Fruit fly (Drosophila melanogaster) whole organism: ENCODE data around the gene CG42814.

ENCODE experiments used
- CG8478 ChIP-seq: fragments of >200 bp; optimal IDR thresholded peaks from 2 replicates; lab custom pipeline; 2018; ENCODE audit warnings: inconsistent platforms
- Dll ChIP-seq: fragments of >200 bp; optimal IDR thresholded peaks from 2 replicates; lab custom pipeline; 2017
- EcR ChIP-seq, 2 experiments: fragments of >200 bp; optimal IDR thresholded peaks; 2 replicates each; lab custom pipeline; 2017; ENCODE audit warnings: missing biosample characterization in 2 of 2, missing genetic modification characterization in 2 of 2, missing genetic modification reagents in 2 of 2
- pan ChIP-seq: fragments of >200 bp; optimal IDR thresholded peaks from 2 replicates; lab custom pipeline; 2017
- psq ChIP-seq: fragments of >200 bp; optimal IDR thresholded peaks from 2 replicates; lab custom pipeline; 2017
- usp ChIP-seq: fragments of >200 bp; optimal IDR thresholded peaks from 2 replicates; lab custom pipeline; 2017; ENCODE audit warnings: missing biosample characterization, missing genetic modification characterization, mixed read lengths

Gene CG42814

dm6 chr3R:27229368-27229767 is at the start of gene CG42814:
CG42814 (minus strand) TSS chr3R:27229468.
- TF ChIP-seq EcR (GFP tag; optimal IDR thresholded peaks at IDR 0.05; lab: Kevin White, UChicago) (no peak), CG8478 (lab: Kevin White, UChicago) (no peak), Dll (lab: Kevin White, UChicago) (no peak), usp (GFP tag; lab: Kevin White, UChicago) (no peak), psq (no peak)

DNA sequence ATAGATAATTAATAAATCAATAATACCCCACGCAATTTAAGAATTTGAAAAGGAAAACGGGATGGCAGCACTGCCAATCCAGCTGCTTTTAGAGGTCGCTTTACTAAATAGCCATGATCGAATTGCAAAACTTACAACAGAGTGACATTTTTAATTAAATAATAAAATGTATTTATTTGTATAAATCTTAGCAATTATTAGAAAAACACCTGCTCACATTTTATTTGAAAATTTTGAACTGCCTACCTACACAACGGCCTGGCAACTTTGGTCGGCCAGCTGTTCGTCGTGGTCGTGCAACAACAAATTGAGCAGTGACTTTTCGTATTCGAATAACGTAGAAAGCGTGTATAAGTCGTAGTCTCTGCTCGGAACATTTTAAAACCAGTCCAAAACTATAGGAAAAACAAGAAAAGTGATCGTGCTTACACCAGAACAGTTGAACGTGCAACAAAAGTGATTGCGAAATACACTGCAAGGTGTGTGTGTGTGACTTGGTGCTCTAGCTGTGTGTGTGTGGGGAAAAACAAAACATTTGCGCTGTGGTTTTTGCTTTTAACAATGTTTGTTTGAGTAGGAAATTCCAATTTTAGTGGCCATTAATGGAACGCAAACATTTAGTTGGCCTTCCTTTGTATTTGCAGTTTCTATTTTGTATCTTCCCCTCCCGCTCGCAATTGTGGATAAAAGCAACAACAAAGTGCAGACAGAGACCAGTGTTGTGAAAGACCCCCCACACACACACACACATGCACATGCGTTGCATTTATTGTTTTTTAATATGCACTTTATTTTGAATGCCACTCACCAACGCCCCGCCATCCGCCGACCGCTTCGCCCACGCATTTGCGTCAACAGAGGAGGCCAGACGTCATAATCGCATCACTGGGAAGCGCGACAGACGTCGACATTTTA is 45.5 kb upstream of the CG42814 start, which contains the start of gene CG5938:
Gene CG5938 (plus strand): TSS at position 262 of the 915 bp plus-strand sequence.
- no peak for TF ChIP-seq EcR (GFP tag; optimal IDR thresholded peaks at IDR 0.05; lab: Kevin White, UChicago)
- no peak for TF ChIP-seq pan
- TF ChIP-seq usp (GFP tag; lab: Kevin White, UChicago), result no peak
- no peak for TF ChIP-seq psq
- no peak for TF ChIP-seq CG8478 (lab: Kevin White, UChicago)
- no peak for TF ChIP-seq Dll (lab: Kevin White, UChicago)

DNA sequence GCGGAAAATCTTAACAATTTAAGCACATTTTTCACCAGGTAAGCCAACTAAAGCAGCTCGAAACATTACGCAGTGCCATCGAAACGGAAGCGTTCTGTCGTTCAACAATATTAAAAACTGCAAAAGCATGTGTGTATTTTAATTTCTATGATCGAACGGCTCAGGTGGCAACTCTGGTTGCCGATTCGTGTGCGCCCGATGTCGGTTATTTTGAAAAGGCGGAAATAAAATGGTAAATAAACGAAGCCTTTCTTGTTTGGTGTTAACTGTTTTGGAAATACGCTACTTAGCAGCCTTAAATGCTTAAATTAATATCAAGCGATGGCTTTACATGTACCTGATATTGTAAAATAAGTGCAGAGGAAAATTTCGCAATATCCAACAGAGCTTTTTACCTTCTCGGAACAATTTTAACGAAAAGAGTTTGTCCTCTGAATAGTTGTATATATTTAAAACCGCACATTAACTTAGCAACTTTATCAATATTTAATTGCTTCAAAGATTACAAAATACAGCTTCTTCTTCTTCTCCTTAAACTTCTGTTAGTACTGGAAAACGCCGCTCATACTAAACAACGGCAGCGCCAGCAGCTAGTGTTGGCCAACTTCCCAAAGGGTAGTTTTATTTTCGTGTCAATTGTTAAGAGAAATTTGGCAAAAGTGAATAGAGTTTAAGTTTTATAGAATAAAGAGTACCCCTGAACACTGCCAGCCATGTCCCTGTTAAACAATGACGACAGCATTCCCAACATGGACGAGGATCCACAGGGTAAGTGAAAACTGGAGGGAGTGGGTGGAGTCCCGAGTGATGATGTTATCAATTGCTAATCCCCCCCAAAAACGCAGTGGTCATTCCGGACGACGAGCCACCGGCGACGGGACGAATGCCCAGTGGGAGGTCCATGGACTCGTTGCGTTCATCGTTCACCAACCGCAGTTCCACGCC is 44.1 kb upstream of the CG42814 start, which contains the start of gene CG5934:
Gene CG5934 (plus strand): TSS at position 588 of the 945 bp plus-strand sequence.
- TF ChIP-seq CG8478 (lab: Kevin White, UChicago) (no peak), usp (GFP tag; lab: Kevin White, UChicago) (no peak), EcR (GFP tag; optimal IDR thresholded peaks at IDR 0.05; lab: Kevin White, UChicago) (no peak), psq (no peak), pan (no peak)

DNA sequence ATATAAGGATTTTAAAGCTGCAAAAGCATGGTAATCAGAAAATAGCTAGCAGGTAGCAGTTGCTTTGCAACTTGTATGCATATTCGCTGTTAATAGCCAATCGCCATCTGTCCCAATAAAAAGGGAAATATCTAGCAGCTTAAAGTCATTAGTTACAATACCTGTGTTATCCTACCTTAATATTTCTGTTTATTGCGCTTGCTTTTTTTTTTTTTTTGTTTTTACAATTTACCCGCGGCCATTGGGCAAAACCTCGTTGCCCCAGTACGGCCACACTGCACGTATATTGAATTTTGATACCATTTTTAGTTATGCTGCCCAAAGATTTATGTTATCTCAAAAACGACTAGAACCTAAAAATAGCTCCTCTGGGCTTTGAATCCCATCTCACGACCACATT is 43.0 kb upstream of the CG42814 start:
- no peak for TF ChIP-seq Dll (lab: Kevin White, UChicago)
- no peak for TF ChIP-seq pan
- no peak for TF ChIP-seq usp (GFP tag; lab: Kevin White, UChicago)
- no peak for TF ChIP-seq CG8478 (lab: Kevin White, UChicago)
- no peak for TF ChIP-seq EcR (GFP tag; optimal IDR thresholded peaks at IDR 0.05; lab: Kevin White, UChicago)
- no peak for TF ChIP-seq psq

DNA sequence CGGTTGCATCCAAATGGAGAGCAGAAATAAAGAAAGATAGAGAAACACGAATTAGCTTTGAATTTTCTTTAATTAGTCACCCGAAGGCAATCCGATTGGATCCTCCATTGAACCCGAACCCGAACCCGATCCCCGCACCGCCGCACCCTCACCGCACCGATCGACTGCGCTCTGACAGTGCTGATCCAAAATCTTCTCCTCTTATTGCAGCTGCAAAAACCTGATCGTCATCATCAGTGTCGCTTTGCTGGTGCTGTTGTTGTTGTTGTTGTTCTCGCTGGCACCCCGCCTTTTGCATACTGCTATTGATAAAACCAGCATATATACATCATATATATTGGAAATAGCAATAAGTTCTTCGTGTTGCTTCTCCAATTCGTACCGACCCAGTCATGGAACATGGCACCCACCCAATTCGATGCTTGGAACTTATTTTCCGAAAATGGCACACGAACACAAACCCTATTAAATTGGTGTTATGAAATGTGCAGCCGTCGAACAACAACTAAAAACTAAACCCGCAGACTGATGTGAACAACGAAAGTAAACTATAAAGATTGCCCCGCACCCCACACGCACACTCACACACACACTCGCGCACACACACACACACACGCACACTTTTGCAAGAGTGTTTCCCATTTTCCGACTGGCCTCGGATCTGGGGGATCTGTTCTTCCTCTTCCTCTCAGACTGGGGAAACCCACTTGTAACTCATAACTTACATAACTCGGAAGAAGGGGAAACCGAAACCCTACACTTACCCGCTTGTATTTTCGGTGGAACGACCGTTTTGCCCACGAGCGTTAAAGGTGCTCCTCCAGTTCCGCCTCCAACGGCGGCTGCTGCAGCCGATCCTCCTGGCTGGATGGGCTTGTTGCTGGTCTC is 41.4 kb upstream of the CG42814 start:
- TF ChIP-seq psq (no peak), Dll (lab: Kevin White, UChicago) (no peak), pan (no peak), CG8478 (lab: Kevin White, UChicago) (no peak), usp (GFP tag; lab: Kevin White, UChicago) (no peak), EcR (GFP tag; optimal IDR thresholded peaks at IDR 0.05; lab: Kevin White, UChicago) (no peak)

dm6 chr3R:27265330-27265729 is 36.1 kb upstream of the CG42814 start, which contains the start of the genes CG14262 and CG14260:
CG14262 (minus strand) TSS chr3R:27265430.
CG14260 (plus strand) TSS chr3R:27265457.
- TF ChIP-seq usp (GFP tag; lab: Kevin White, UChicago), result no peak
- no peak for TF ChIP-seq Dll (lab: Kevin White, UChicago)
- TF ChIP-seq pan, result no peak
- no peak for TF ChIP-seq CG8478 (lab: Kevin White, UChicago)
- no peak for TF ChIP-seq EcR (GFP tag; optimal IDR thresholded peaks at IDR 0.05; lab: Kevin White, UChicago)
- TF ChIP-seq psq, result no peak

DNA sequence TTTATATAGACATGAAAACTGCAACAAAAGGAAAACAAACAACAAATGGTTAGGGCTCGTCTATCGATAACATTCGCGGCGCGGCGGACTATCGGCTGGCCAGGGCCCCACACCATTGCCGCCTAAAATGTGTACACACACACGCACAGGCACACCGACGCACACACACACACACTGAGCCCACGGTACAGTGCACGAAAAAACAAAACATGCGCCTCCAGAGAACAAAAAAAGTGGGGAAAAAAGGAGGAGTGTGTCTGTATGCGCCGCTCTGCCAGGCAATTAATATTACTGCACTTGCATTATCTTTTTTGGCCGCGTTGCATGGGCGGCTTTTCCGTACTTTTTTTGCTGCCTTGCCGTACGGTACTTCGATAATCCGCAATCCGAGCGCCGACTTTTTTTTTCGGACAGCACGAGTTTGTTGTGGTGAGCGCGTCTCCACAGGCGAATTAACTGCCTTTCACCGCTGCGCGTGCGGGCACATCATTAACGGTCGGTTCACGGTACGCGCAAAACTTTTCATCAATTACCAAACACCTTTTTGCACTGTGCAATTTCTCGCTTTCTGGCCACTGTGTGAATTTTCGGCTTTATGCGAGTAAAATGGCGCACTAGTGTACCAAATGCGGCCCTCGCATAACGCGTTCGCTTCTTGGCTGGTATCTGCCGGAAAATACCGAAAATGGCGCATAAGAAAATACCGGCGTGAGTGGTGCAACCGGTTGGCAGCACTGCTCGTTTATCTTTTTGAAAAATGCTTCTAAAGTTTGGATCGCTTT is 34.4 kb upstream of the CG42814 start, which contains the start of gene woc:
Gene woc (minus strand): TSS at position 622 of the 782 bp plus-strand sequence.
- TF ChIP-seq EcR (GFP tag; optimal IDR thresholded peaks at IDR 0.05; lab: Kevin White, UChicago), result no peak
- peak; percentile 6 for TF ChIP-seq Dll (lab: Kevin White, UChicago)

DNA sequence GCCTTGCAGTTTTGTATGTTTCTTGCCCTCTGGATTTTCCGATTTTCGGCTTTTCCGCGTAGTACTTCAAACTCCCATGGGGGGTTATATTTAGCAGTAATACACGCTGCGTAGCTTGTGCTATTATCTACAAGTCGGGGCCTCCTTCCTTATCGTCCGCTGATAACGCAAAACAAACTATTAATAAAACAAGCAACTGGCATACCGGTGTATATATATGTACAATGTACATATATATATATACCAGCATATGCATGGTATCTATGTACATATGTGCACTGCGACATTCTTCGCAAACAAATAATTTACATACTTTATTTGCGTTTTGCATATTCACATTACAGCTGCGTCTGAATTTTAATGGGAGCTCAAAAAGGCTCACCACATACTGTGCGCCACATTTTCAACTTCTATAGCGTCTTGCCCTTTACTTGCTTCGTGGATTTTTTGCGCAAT is 24.7 kb upstream of the CG42814 start:
- no peak for TF ChIP-seq EcR (GFP tag; optimal IDR thresholded peaks at IDR 0.05; lab: Kevin White, UChicago)
- no peak for TF ChIP-seq Dll (lab: Kevin White, UChicago)
- TF ChIP-seq pan, result no peak
- no peak for TF ChIP-seq usp (GFP tag; lab: Kevin White, UChicago)
- no peak for TF ChIP-seq psq
- TF ChIP-seq CG8478 (lab: Kevin White, UChicago), result no peak

DNA sequence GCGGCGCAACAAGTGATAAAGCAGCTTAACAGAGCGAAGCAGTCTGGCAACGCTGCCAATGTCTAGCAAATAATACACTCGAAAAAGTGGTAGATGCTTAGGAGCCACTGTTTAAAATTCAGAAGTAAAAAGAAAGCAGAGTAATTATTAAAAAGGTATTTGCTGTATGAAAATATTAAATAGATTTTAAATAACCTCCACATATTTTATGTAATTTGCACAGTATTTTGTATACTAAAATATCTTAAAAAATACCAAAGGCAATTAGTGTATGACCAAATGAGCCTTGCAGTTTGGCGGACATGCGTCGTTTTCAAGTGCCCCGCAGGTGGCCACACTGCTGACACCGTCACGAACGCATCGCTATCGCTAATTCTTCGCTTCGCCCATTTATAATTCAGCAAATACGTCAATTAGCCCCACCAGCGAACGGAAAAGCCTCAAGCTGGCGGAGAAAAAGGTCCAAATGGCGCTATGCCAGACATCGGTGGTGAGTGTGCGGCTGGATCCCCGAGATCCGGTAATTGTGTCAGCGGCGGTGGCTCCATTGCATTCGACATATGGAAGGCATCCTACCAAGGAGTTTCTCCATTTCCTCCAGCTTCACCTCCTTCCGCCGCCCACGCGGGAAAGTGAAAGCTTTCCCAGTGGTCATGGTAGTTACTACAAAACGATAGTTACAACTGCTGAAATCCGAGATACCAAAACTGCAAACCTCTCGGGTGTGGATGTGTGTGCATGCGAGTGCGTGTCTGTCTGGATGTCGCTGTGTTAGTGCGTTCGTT is 24.1 kb upstream of the CG42814 start, which contains the start of gene pll:
Gene pll (minus strand): TSS at position 47 of the 785 bp plus-strand sequence.
- TF ChIP-seq Dll (lab: Kevin White, UChicago) (no peak), pan (no peak), usp (GFP tag; lab: Kevin White, UChicago) (no peak), CG8478 (lab: Kevin White, UChicago) (no peak), psq (no peak), EcR (GFP tag; optimal IDR thresholded peaks at IDR 0.05; lab: Kevin White, UChicago) (no peak)
